Worm (Caenorhabditis elegans): ENCODE measurements around the gene C33D9.8.

ce11 chrIV:8784855-8785327 is 1.7 kb downstream of the C33D9.8 start, which contains the start of gene C33D9.13:
- TF ChIP-seq unc-62 (GFP tag; optimal IDR thresholded peaks at IDR 0.05) = no peak
- TF ChIP-seq pha-4 (tag; optimal IDR thresholded peaks at IDR 0.05) = peak; percentile 21
- no peak for TF ChIP-seq nhr-11 (tag; optimal IDR thresholded peaks at IDR 0.05)
- no peak for TF ChIP-seq elt-3 (tag; optimal IDR thresholded peaks at IDR 0.05)
